Worm (Caenorhabditis elegans) whole organism, mixed stage, embryonic: ENCODE measurements around the gene cri-2.

ENCODE experiments used
- ceh-39 ChIP-seq: fragments of 150-350 bp; optimal IDR thresholded peaks from 2 replicates; lab custom pipeline; 2014; ENCODE audit warnings: missing biosample characterization, missing genetic modification characterization
- elt-1 ChIP-seq: sonication (generic microtip); optimal IDR thresholded peaks from 2 replicates; lab custom pipeline; 2017; ENCODE audit warnings: missing genetic modification characterization, mild to moderate bottlenecking, missing compliant biosample characterization, antibody characterized with exemption, moderate library complexity, borderline replicate concordance; ENCODE audit not compliant: insufficient read depth
- elt-3 ChIP-seq: fragments of 150-350 bp; optimal IDR thresholded peaks from 2 replicates; lab custom pipeline; 2014; ENCODE audit warnings: missing biosample characterization, missing genetic modification characterization
- lin-13 ChIP-seq: fragments of 150-350 bp; optimal IDR thresholded peaks from 2 replicates; lab custom pipeline; 2014; ENCODE audit warnings: missing biosample characterization, missing genetic modification characterization
- lsy-2 ChIP-seq: fragments of 150-350 bp; optimal IDR thresholded peaks from 2 replicates; lab custom pipeline; 2014; ENCODE audit warnings: missing biosample characterization, missing genetic modification characterization
- mep-1 ChIP-seq: fragments of 150-350 bp; optimal IDR thresholded peaks from 2 replicates; lab custom pipeline; 2017; ENCODE audit warnings: missing biosample characterization, missing genetic modification reagents, missing genetic modification characterization, inconsistent platforms
- nhr-12 ChIP-seq: fragments of 150-350 bp; optimal IDR thresholded peaks from 2 replicates; lab custom pipeline; 2014; ENCODE audit warnings: missing biosample characterization, missing genetic modification characterization
- pha-4 ChIP-seq: fragments of 150-350 bp; optimal IDR thresholded peaks from 2 replicates; lab custom pipeline; 2018; ENCODE audit warnings: missing biosample characterization, missing genetic modification reagents, missing genetic modification characterization
- snpc-4 ChIP-seq: fragments of 150-350 bp; optimal IDR thresholded peaks from 2 replicates; lab custom pipeline; 2014; ENCODE audit warnings: missing biosample characterization, missing genetic modification characterization
- unc-39 ChIP-seq: fragments of 150-350 bp; optimal IDR thresholded peaks from 2 replicates; lab custom pipeline; 2014; ENCODE audit warnings: missing biosample characterization, missing genetic modification characterization

- TF ChIP-seq mep-1: no peak
- TF ChIP-seq elt-3: no peak
- TF ChIP-seq ceh-39: no peak
- no peak for TF ChIP-seq lsy-2 (tag; lab: Kevin White, UChicago)
- no peak for TF ChIP-seq nhr-12 (tag; lab: Kevin White, UChicago)
- no peak for TF ChIP-seq pha-4
- no peak for TF ChIP-seq snpc-4 (tag; lab: Kevin White, UChicago)
- TF ChIP-seq unc-39 (tag; lab: Kevin White, UChicago): no peak
- no peak for TF ChIP-seq lin-13
- no peak for TF ChIP-seq elt-1 (tag; lab: Kevin White, UChicago)
These were observed 11.6 kb upstream of the cri-2 start, which contains the start of gene F20D6.12 for ce11 chrV:8190016-8190415.
